Fruit fly (Drosophila melanogaster): Measurements from ENCODE around the gene Lasp.

The Lasp gene

dm6 chr3L:16659959-16660870, 51.3 kb downstream of the Lasp start:
- TF ChIP-seq foxo (GFP tag; optimal IDR thresholded peaks at IDR 0.05), result peak; percentile 52 to 94
- TF ChIP-seq Sp1 (GFP tag; optimal IDR thresholded peaks at IDR 0.05), result peak; percentile 93
- TF ChIP-seq Hr83 (GFP tag; optimal IDR thresholded peaks at IDR 0.05; ENCODE audit: poor library complexity, severe bottlenecking), result peak; percentile 50
- peak; percentile 62 for TF ChIP-seq CrebA (GFP tag; optimal IDR thresholded peaks at IDR 0.05; ENCODE audit: borderline replicate concordance)
- peak; percentile 86 for TF ChIP-seq ey (GFP tag; optimal IDR thresholded peaks at IDR 0.05)
- TF ChIP-seq Mio (GFP tag; optimal IDR thresholded peaks at IDR 0.05), result peak; percentile 14
- TF ChIP-seq Abd-B (GFP tag; optimal IDR thresholded peaks at IDR 0.05), result no peak
- TF ChIP-seq CG9705 (GFP tag; optimal IDR thresholded peaks at IDR 0.05), result peak; percentile 80
- TF ChIP-seq Rel (GFP tag; optimal IDR thresholded peaks at IDR 0.05), result peak; percentile 74
- TF ChIP-seq Rel (tag; optimal IDR thresholded peaks at IDR 0.05), result peak; percentile 68
- peak; percentile 90 for TF ChIP-seq fru (GFP tag; optimal IDR thresholded peaks at IDR 0.05)
- TF ChIP-seq Dfd (GFP tag; optimal IDR thresholded peaks at IDR 0.05), result no peak
- TF ChIP-seq dmrt93B (GFP tag; optimal IDR thresholded peaks at IDR 0.05), result peak; percentile 93
- peak; percentile 83 for TF ChIP-seq CG32264 (GFP tag; optimal IDR thresholded peaks at IDR 0.05)
- TF ChIP-seq rgr (GFP tag; optimal IDR thresholded peaks at IDR 0.05), result peak; percentile 89
- peak; percentile 43 for TF ChIP-seq sage (GFP tag; optimal IDR thresholded peaks at IDR 0.05)
- no peak for TF ChIP-seq lola (GFP tag; optimal IDR thresholded peaks at IDR 0.05)
- TF ChIP-seq brk (GFP tag; optimal IDR thresholded peaks at IDR 0.05), result peak; percentile 69
- TF ChIP-seq pan (optimal IDR thresholded peaks at IDR 0.05), result no peak
- TF ChIP-seq dsf (GFP tag; optimal IDR thresholded peaks at IDR 0.05; ENCODE audit: borderline replicate concordance), result peak; percentile 29
- peak; percentile 86 for TF ChIP-seq OdsH (GFP tag; optimal IDR thresholded peaks at IDR 0.05)
- TF ChIP-seq Hnf4 (GFP tag; optimal IDR thresholded peaks at IDR 0.05), result peak; percentile 82
- no peak for TF ChIP-seq Myc (optimal IDR thresholded peaks at IDR 0.05)
- no peak for TF ChIP-seq Vsx2 (GFP tag; optimal IDR thresholded peaks at IDR 0.05; ENCODE audit: partially characterized antibody)
- no peak for TF ChIP-seq jim (GFP tag; optimal IDR thresholded peaks at IDR 0.05)
- peak; percentile 10 for TF ChIP-seq N (GFP tag; optimal IDR thresholded peaks at IDR 0.05)
- TF ChIP-seq woc (GFP tag; optimal IDR thresholded peaks at IDR 0.05), result peak; percentile 80
- peak; percentile 89 for TF ChIP-seq psq (GFP tag; optimal IDR thresholded peaks at IDR 0.05)
- no peak for TF ChIP-seq usp (GFP tag; optimal IDR thresholded peaks at IDR 0.05)
- peak in 1 of 2 experiments; percentile 4 for TF ChIP-seq dl (GFP tag; optimal IDR thresholded peaks at IDR 0.05; ENCODE audit: insufficient read depth in 1 of 2, partially characterized antibody in 2 of 2)
- no peak for TF ChIP-seq Hr78 (GFP tag; optimal IDR thresholded peaks at IDR 0.05)
- TF ChIP-seq sv (GFP tag; optimal IDR thresholded peaks at IDR 0.05), result peak; percentile 95
- peak; percentile 92 for TF ChIP-seq HLH106 (tag; optimal IDR thresholded peaks at IDR 0.05)
- TF ChIP-seq tai (GFP tag; optimal IDR thresholded peaks at IDR 0.05), result peak; percentile 57
- peak; percentile 58 for TF ChIP-seq Jra (GFP tag; optimal IDR thresholded peaks at IDR 0.05)
- peak; percentile 89 for TF ChIP-seq h (GFP tag; optimal IDR thresholded peaks at IDR 0.05)
- TF ChIP-seq GATAd (GFP tag; optimal IDR thresholded peaks at IDR 0.05), result no peak
- TF ChIP-seq Dif (GFP tag; optimal IDR thresholded peaks at IDR 0.05; ENCODE audit: partially characterized antibody), result peak; percentile 19
- peak; percentile 84 for TF ChIP-seq br (GFP tag; optimal IDR thresholded peaks at IDR 0.05)

- TF ChIP-seq tai (GFP tag; optimal IDR thresholded peaks at IDR 0.05), result no peak
- no peak for TF ChIP-seq Jra (GFP tag; optimal IDR thresholded peaks at IDR 0.05)
- TF ChIP-seq Rel (GFP tag; optimal IDR thresholded peaks at IDR 0.05), result no peak
- no peak for TF ChIP-seq Rel (tag; optimal IDR thresholded peaks at IDR 0.05)
- no peak for TF ChIP-seq foxo (GFP tag; optimal IDR thresholded peaks at IDR 0.05)
- no peak for TF ChIP-seq CrebA (GFP tag; optimal IDR thresholded peaks at IDR 0.05; ENCODE audit: borderline replicate concordance)
- no peak for TF ChIP-seq Myc (optimal IDR thresholded peaks at IDR 0.05)
- TF ChIP-seq h (GFP tag; optimal IDR thresholded peaks at IDR 0.05), result no peak
- TF ChIP-seq rgr (GFP tag; optimal IDR thresholded peaks at IDR 0.05), result no peak
- TF ChIP-seq Dfd (GFP tag; optimal IDR thresholded peaks at IDR 0.05), result no peak
- no peak for TF ChIP-seq CG32264 (GFP tag; optimal IDR thresholded peaks at IDR 0.05)
- TF ChIP-seq psq (GFP tag; optimal IDR thresholded peaks at IDR 0.05), result no peak
- no peak for TF ChIP-seq sage (GFP tag; optimal IDR thresholded peaks at IDR 0.05)
- TF ChIP-seq pan (optimal IDR thresholded peaks at IDR 0.05), result no peak
- no peak for TF ChIP-seq jim (GFP tag; optimal IDR thresholded peaks at IDR 0.05)
- no peak for TF ChIP-seq lola (GFP tag; optimal IDR thresholded peaks at IDR 0.05)
- TF ChIP-seq woc (GFP tag; optimal IDR thresholded peaks at IDR 0.05), result no peak
Observed at dm6 chr3L:16659099-16659498, 52.4 kb downstream of the Lasp start.

All from whole organism, wandering third instar larva.